Fruit fly (Drosophila melanogaster) whole organism, prepupa: ENCODE measurements around the gene nocte.

Experiments
- Blimp-1 ChIP-seq: fragments of 200-800 bp; sonication (Bioruptor generic); optimal IDR thresholded peaks from 3 replicates; lab custom pipeline; 2017; ENCODE audit warnings: missing biosample characterization, missing genetic modification characterization, mild to moderate bottlenecking, moderate library complexity, missing genetic modification reagents
- CG10631 ChIP-seq: fragments of 200-800 bp; sonication (Bioruptor generic); optimal IDR thresholded peaks from 2 replicates; lab custom pipeline; 2016; ENCODE audit warnings: missing biosample characterization, missing genetic modification characterization
- CG11294 ChIP-seq: fragments of 200-800 bp; sonication (Bioruptor generic); IDR thresholded peaks from 2 replicates; pipeline ENCODE4 v1.3.6; 2022; ENCODE audit warnings: missing biosample characterization, missing genetic modification characterization
- CG11762 ChIP-seq: fragments of 200-800 bp; sonication (Bioruptor generic); optimal IDR thresholded peaks from 3 replicates; lab custom pipeline; 2016; ENCODE audit warnings: missing biosample characterization, missing genetic modification characterization; ENCODE audit not compliant: insufficient read depth
- CG11902 ChIP-seq: fragments of 200-800 bp; sonication (Bioruptor generic); optimal IDR thresholded peaks from 3 replicates; lab custom pipeline; 2016; ENCODE audit warnings: missing biosample characterization, missing genetic modification characterization
- CG15336 ChIP-seq: fragments of 200-800 bp; sonication (Bioruptor generic); IDR thresholded peaks from 2 replicates; pipeline ENCODE4 v1.3.6; 2022; ENCODE audit warnings: missing biosample characterization, missing genetic modification characterization
- CG1621 ChIP-seq: fragments of 200-800 bp; sonication (Bioruptor generic); optimal IDR thresholded peaks from 3 replicates; lab custom pipeline; 2018; ENCODE audit warnings: missing biosample characterization, mild to moderate bottlenecking, missing genetic modification characterization
- CG3032 ChIP-seq: fragments of 200-800 bp; optimal IDR thresholded peaks from 2 replicates; lab custom pipeline; 2019; ENCODE audit warnings: missing biosample characterization, mild to moderate bottlenecking, missing genetic modification characterization, moderate library complexity
- CG31627 ChIP-seq: fragments of 200-800 bp; sonication (Bioruptor generic); optimal IDR thresholded peaks from 3 replicates; lab custom pipeline; 2016; ENCODE audit warnings: missing biosample characterization, missing genetic modification characterization
- CG32006 ChIP-seq: fragments of 200-800 bp; sonication (Bioruptor generic); optimal IDR thresholded peaks from 3 replicates; lab custom pipeline; 2017; ENCODE audit warnings: missing biosample characterization, mild to moderate bottlenecking, missing genetic modification characterization
- CG3919 ChIP-seq: fragments of 200-800 bp; sonication (Bioruptor generic); optimal IDR thresholded peaks from 3 replicates; lab custom pipeline; 2016; ENCODE audit warnings: missing biosample characterization, missing genetic modification characterization
- CG4318 ChIP-seq: fragments of 200-800 bp; sonication (Bioruptor generic); optimal IDR thresholded peaks from 3 replicates; lab custom pipeline; 2017; ENCODE audit warnings: missing biosample characterization, mild to moderate bottlenecking, missing genetic modification characterization
- CG6163 ChIP-seq: fragments of 200-800 bp; sonication (Bioruptor generic); IDR thresholded peaks from 3 replicates; pipeline ENCODE4 v1.3.6; 2022; ENCODE audit warnings: missing biosample characterization, missing genetic modification characterization
- CG6276 ChIP-seq: fragments of 200-800 bp; sonication (Bioruptor generic); optimal IDR thresholded peaks from 2 replicates; lab custom pipeline; 2017; ENCODE audit warnings: missing biosample characterization, mild to moderate bottlenecking, missing genetic modification characterization
- CG6792 ChIP-seq: fragments of 200-800 bp; sonication (Bioruptor generic); optimal IDR thresholded peaks from 3 replicates; lab custom pipeline; 2016; ENCODE audit warnings: missing biosample characterization, missing genetic modification characterization
- CG6808 ChIP-seq: fragments of 200-800 bp; sonication (Bioruptor generic); optimal IDR thresholded peaks from 3 replicates; lab custom pipeline; 2017; ENCODE audit warnings: missing biosample characterization, missing genetic modification characterization, mild to moderate bottlenecking, moderate library complexity, missing genetic modification reagents
- CG6854 ChIP-seq: fragments of 200-800 bp; sonication (Bioruptor generic); optimal IDR thresholded peaks from 2 replicates; lab custom pipeline; 2017; ENCODE audit warnings: missing biosample characterization, mild to moderate bottlenecking, missing genetic modification characterization
- CG7368 ChIP-seq: fragments of 200-800 bp; sonication (Bioruptor generic); optimal IDR thresholded peaks from 3 replicates; lab custom pipeline; 2016; ENCODE audit warnings: missing biosample characterization, missing genetic modification characterization
- CG8319 ChIP-seq: fragments of 200-800 bp; sonication (Bioruptor generic); optimal IDR thresholded peaks from 3 replicates; lab custom pipeline; 2016; ENCODE audit warnings: missing biosample characterization, missing genetic modification characterization
- CG8632 ChIP-seq: fragments of 200-800 bp; sonication (Bioruptor generic); optimal IDR thresholded peaks from 3 replicates; lab custom pipeline; 2016; ENCODE audit warnings: missing biosample characterization, missing genetic modification characterization
- CG9139 ChIP-seq: fragments of 200-800 bp; sonication (Bioruptor generic); optimal IDR thresholded peaks from 3 replicates; lab custom pipeline; 2017; ENCODE audit warnings: missing biosample characterization, mild to moderate bottlenecking, missing genetic modification characterization
- Eip75B ChIP-seq: fragments of 200-800 bp; sonication (Bioruptor generic); optimal IDR thresholded peaks from 3 replicates; lab custom pipeline; 2016; ENCODE audit warnings: missing biosample characterization, missing genetic modification characterization
- Eip78C ChIP-seq: fragments of 200-800 bp; sonication (Bioruptor generic); peaks from one replicate; lab custom pipeline; 2016; ENCODE audit warnings: missing biosample characterization, missing genetic modification characterization
- Eip93F ChIP-seq: fragments of 200-800 bp; sonication (Bioruptor generic); optimal IDR thresholded peaks from 2 replicates; lab custom pipeline; 2016; ENCODE audit warnings: missing biosample characterization, mild to moderate bottlenecking, missing genetic modification characterization
- Ets21C ChIP-seq: fragments of 200-800 bp; sonication (Bioruptor generic); optimal IDR thresholded peaks from 3 replicates; lab custom pipeline; 2016; ENCODE audit warnings: missing biosample characterization, missing genetic modification characterization
- Ets96B ChIP-seq: fragments of 200-800 bp; optimal IDR thresholded peaks from 2 replicates; lab custom pipeline; 2019; ENCODE audit warnings: missing biosample characterization, mild to moderate bottlenecking, missing genetic modification characterization, moderate library complexity
- Gug ChIP-seq: fragments of 200-800 bp; sonication (Bioruptor generic); IDR thresholded peaks from 2 replicates; pipeline ENCODE4 v1.3.6; 2022; ENCODE audit warnings: missing biosample characterization, missing genetic modification characterization
- Hr39 ChIP-seq: fragments of 200-800 bp; sonication (Bioruptor generic); optimal IDR thresholded peaks from 2 replicates; lab custom pipeline; 2016; ENCODE audit warnings: missing biosample characterization, missing genetic modification characterization
- Hr4 ChIP-seq: fragments of 200-800 bp; sonication (Bioruptor generic); optimal IDR thresholded peaks from 3 replicates; lab custom pipeline; 2016; ENCODE audit warnings: missing biosample characterization, missing genetic modification characterization
- Lpt ChIP-seq: fragments of 200-800 bp; sonication (Bioruptor generic); optimal IDR thresholded peaks from 3 replicates; lab custom pipeline; 2016; ENCODE audit warnings: missing biosample characterization, missing genetic modification characterization
- Met ChIP-seq: fragments of 200-800 bp; sonication (Bioruptor generic); optimal IDR thresholded peaks from 3 replicates; lab custom pipeline; 2016; ENCODE audit warnings: missing biosample characterization, missing genetic modification characterization
- OdsH ChIP-seq: fragments of 200-800 bp; sonication (Bioruptor generic); optimal IDR thresholded peaks from 3 replicates; lab custom pipeline; 2016; ENCODE audit warnings: missing biosample characterization, missing genetic modification characterization
- Smox ChIP-seq: fragments of 200-800 bp; sonication (Bioruptor generic); optimal IDR thresholded peaks from 3 replicates; lab custom pipeline; 2016; ENCODE audit warnings: missing biosample characterization, missing genetic modification characterization
- Sox102F ChIP-seq: fragments of 200-800 bp; sonication (Bioruptor generic); optimal IDR thresholded peaks from 2 replicates; lab custom pipeline; 2016; ENCODE audit warnings: missing biosample characterization, mild to moderate bottlenecking, missing genetic modification characterization
- Sox14 ChIP-seq: fragments of 200-800 bp; sonication (Bioruptor generic); optimal IDR thresholded peaks from 3 replicates; lab custom pipeline; 2016; ENCODE audit warnings: missing biosample characterization, missing genetic modification characterization
- Sox15 ChIP-seq: fragments of 200-800 bp; sonication (Bioruptor generic); optimal IDR thresholded peaks from 3 replicates; lab custom pipeline; 2016; ENCODE audit warnings: missing biosample characterization, missing genetic modification characterization
- achi ChIP-seq: fragments of 200-800 bp; sonication (Bioruptor generic); optimal IDR thresholded peaks from 3 replicates; lab custom pipeline; 2016; ENCODE audit warnings: missing biosample characterization, missing genetic modification characterization
- acj6 ChIP-seq: fragments of 200-800 bp; sonication (Bioruptor generic); optimal IDR thresholded peaks from 3 replicates; lab custom pipeline; 2016; ENCODE audit warnings: missing biosample characterization, missing genetic modification characterization
- cyc ChIP-seq: fragments of 200-800 bp; sonication (Bioruptor generic); optimal IDR thresholded peaks from 3 replicates; lab custom pipeline; 2016; ENCODE audit warnings: missing biosample characterization, missing genetic modification characterization
- dac ChIP-seq: fragments of 200-800 bp; sonication (Bioruptor generic); optimal IDR thresholded peaks from 2 replicates; lab custom pipeline; 2017; ENCODE audit warnings: missing biosample characterization, mild to moderate bottlenecking, missing genetic modification characterization
- dsx ChIP-seq: fragments of 200-800 bp; optimal IDR thresholded peaks from 3 replicates; lab custom pipeline; 2019; ENCODE audit warnings: missing biosample characterization, mild to moderate bottlenecking, missing genetic modification characterization, moderate library complexity; ENCODE audit not compliant: poor library complexity, severe bottlenecking
- eg ChIP-seq: fragments of 200-800 bp; sonication (Bioruptor generic); IDR thresholded peaks from 3 replicates; pipeline ENCODE4 v1.3.6; 2022; ENCODE audit warnings: missing biosample characterization, missing genetic modification characterization
- esn ChIP-seq: fragments of 200-800 bp; sonication (Bioruptor generic); optimal IDR thresholded peaks from 2 replicates; lab custom pipeline; 2016; ENCODE audit warnings: missing biosample characterization, mild to moderate bottlenecking, missing genetic modification characterization, moderate library complexity
- fd85E ChIP-seq: fragments of 200-800 bp; sonication (Bioruptor generic); optimal IDR thresholded peaks from 3 replicates; lab custom pipeline; 2016; ENCODE audit warnings: missing biosample characterization, missing genetic modification characterization
- fkh ChIP-seq: fragments of 200-800 bp; sonication (Bioruptor generic); optimal IDR thresholded peaks from 3 replicates; lab custom pipeline; 2017; ENCODE audit warnings: missing biosample characterization, mild to moderate bottlenecking, missing genetic modification characterization, moderate library complexity
- lz ChIP-seq: fragments of 200-800 bp; sonication (Bioruptor generic); optimal IDR thresholded peaks from 3 replicates; lab custom pipeline; 2016; ENCODE audit warnings: missing biosample characterization, missing genetic modification characterization
- salr ChIP-seq, 2 experiments: fragments of 200-800 bp; sonication (Bioruptor generic); optimal IDR thresholded peaks; 3 replicates each; lab custom pipeline; 2016 to 2018; ENCODE audit warnings: missing biosample characterization in 2 of 2, missing genetic modification characterization in 2 of 2, mild to moderate bottlenecking in 1 of 2
- spab ChIP-seq: fragments of 200-800 bp; sonication (Bioruptor generic); optimal IDR thresholded peaks from 2 replicates; lab custom pipeline; 2017; ENCODE audit warnings: missing biosample characterization, mild to moderate bottlenecking, missing genetic modification characterization, missing genetic modification reagents
- ss ChIP-seq, 2 experiments: fragments of 200-800 bp; sonication (Bioruptor generic); optimal IDR thresholded peaks; 2 replicates in 1 of 2; 3 replicates in 1 of 2; lab custom pipeline; 2017 to 2018; ENCODE audit warnings: mild to moderate bottlenecking in 2 of 2, missing biosample characterization in 2 of 2, missing genetic modification characterization in 2 of 2, moderate library complexity in 1 of 2
- topi ChIP-seq: fragments of 200-800 bp; sonication (Bioruptor generic); optimal IDR thresholded peaks from 3 replicates; lab custom pipeline; 2016; ENCODE audit warnings: missing biosample characterization, missing genetic modification characterization
- vri ChIP-seq: fragments of 200-800 bp; sonication (Bioruptor generic); optimal IDR thresholded peaks from 3 replicates; lab custom pipeline; 2016; ENCODE audit warnings: missing biosample characterization, mild to moderate bottlenecking, missing genetic modification characterization

Gene nocte

DNA sequence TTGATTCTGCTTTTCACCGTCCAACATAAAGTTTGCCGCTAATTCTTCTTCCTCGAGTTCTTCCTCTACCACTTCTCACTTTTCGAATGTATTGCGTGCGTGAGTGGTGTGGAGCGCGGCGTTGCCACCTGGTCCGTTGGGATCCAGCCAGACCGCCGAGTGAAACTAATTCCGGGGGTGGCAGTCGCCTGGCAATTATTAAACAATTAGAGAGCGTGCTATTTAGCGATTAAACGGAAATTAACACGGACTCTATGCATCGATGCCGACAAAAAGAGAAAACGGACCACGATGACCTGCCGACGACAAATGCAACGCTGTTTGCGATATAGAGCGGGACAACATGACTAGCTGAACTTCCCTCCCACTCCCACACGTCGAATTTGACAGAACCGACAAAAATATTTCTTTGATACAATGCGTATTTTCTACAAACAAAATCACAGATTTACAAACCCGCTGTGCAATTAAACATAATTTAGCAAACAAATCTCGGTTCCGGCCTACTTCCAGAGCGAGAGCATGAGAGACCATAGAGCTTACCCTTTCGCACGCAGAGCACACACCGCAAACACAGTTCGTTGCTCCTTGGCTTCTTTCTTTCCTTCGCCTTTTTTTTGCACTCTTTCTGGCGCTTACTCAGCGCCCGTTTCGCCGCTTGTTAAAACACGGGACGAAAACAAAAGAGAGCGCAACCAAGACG, 814 bp downstream of the nocte start, which contains the start of gene CG2889:
Gene CG2889, plus strand, starts transcription at position 429 of the 703 bp plus-strand sequence.
- TF ChIP-seq esn (GFP tag; lab: Kevin White, UChicago) (peak; percentile 22), CG6854 (GFP tag; lab: Kevin White, UChicago) (no peak), lz (peak; percentile 19), Smox (GFP tag; lab: Kevin White, UChicago) (no peak), achi (GFP tag; lab: Kevin White, UChicago) (no peak), acj6 (GFP tag; lab: Kevin White, UChicago) (no peak), dsx (GFP tag; lab: Kevin White, UChicago) (no peak), CG3032 (no peak), CG6163 (GFP tag; lab: Robert Waterston, UW) (no peak; the same call in 2 of the 3 replicates), Sox102F (GFP tag; lab: Kevin White, UChicago) (no peak), Sox15 (GFP tag; lab: Kevin White, UChicago) (no peak), CG1621 (tag; lab: Kevin White, UChicago) (no peak), CG9139 (GFP tag; lab: Kevin White, UChicago) (no peak), ss (GFP tag; optimal IDR thresholded peaks at IDR 0.05; lab: Kevin White, UChicago) (no peak), CG6792 (GFP tag; lab: Kevin White, UChicago) (no peak), cyc (GFP tag; lab: Kevin White, UChicago) (peak; percentile 23), Hr4 (no peak), spab (GFP tag; lab: Kevin White, UChicago) (no peak), CG31627 (GFP tag; lab: Kevin White, UChicago) (peak; percentile 37), Hr39 (GFP tag; lab: Kevin White, UChicago) (peak; percentile 23), Eip75B (peak; percentile 30), Gug (GFP tag; lab: Robert Waterston, UW) (no peak), Sox14 (peak; percentile 38), dac (GFP tag; lab: Kevin White, UChicago) (no peak), fd85E (GFP tag; lab: Kevin White, UChicago) (no peak), CG10631 (GFP tag; lab: Kevin White, UChicago) (no peak), CG11902 (GFP tag; lab: Kevin White, UChicago) (peak; percentile 3), CG4318 (no peak), CG3919 (GFP tag; lab: Kevin White, UChicago) (peak; percentile 13), Ets96B (tag; lab: Kevin White, UChicago) (no peak), eg (GFP tag; lab: Robert Waterston, UW) (peak; percentile 20; the same call in 1 of the 3 replicates), Ets21C (GFP tag; lab: Kevin White, UChicago) (peak; percentile 9), salr (GFP tag; optimal IDR thresholded peaks at IDR 0.05; lab: Kevin White, UChicago) (no peak), fkh (GFP tag; lab: Kevin White, UChicago) (no peak), CG8632 (GFP tag; lab: Kevin White, UChicago) (no peak), CG6276 (GFP tag; lab: Kevin White, UChicago) (no peak), CG32006 (GFP tag; lab: Kevin White, UChicago) (peak; percentile 2), OdsH (GFP tag; lab: Kevin White, UChicago) (no peak), CG6808 (no peak), Eip78C (peak; percentile 29), Met (GFP tag; lab: Kevin White, UChicago) (no peak), CG11294 (GFP tag; lab: Robert Waterston, UW) (no peak), vri (no peak), Eip93F (GFP tag; lab: Kevin White, UChicago) (no peak), Blimp-1 (GFP tag; lab: Kevin White, UChicago) (no peak), Lpt (GFP tag; lab: Kevin White, UChicago) (no peak), CG11762 (no peak), CG8319 (GFP tag; lab: Kevin White, UChicago) (no peak), CG7368 (GFP tag; lab: Kevin White, UChicago) (peak; percentile 10), topi (GFP tag; lab: Kevin White, UChicago) (no peak), CG15336 (GFP tag; lab: Robert Waterston, UW) (no peak)
